Worm (Caenorhabditis elegans): Measurements from ENCODE around the gene fbxa-115.

DNA sequence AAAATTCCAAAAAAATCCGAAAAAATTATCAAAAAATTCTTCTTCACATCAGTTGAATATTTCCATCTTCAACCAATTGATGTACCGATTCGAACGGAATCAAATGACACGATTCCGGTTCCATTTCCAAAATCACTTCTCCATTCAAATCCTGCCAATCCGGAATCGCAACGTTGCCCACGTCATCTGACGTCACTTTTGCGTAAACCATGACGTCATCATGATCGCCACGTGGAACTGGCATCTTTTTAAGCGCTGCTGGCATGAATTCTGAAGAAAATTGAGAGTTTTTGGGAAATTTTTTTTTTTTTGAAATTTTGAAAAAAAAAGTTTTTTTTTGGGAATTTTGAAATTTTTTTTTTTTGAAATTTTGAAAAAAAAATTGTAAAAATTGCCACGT lies 43.3 kb upstream of the fbxa-115 start:
- TF ChIP-seq ama-1 (optimal IDR thresholded peaks at IDR 0.05) = no peak
- no peak for TF ChIP-seq ztf-4 (tag; optimal IDR thresholded peaks at IDR 0.05)
- TF ChIP-seq blmp-1 (tag; optimal IDR thresholded peaks at IDR 0.05) = no peak
- no peak for TF ChIP-seq egl-27 (tag; optimal IDR thresholded peaks at IDR 0.05)
- TF ChIP-seq lin-13 (GFP tag; optimal IDR thresholded peaks at IDR 0.05) = no peak
- TF ChIP-seq nhr-84 (tag; optimal IDR thresholded peaks at IDR 0.05) = no peak
- TF ChIP-seq snpc-4 (tag; optimal IDR thresholded peaks at IDR 0.05) = no peak

All from whole organism, L1 larva.